Fruit fly (Drosophila melanogaster) whole organism, wandering third instar larva: ENCODE measurements around the gene ncm.
A peak's percentile ranks its signal among the peaks of the same experiment; 100 is the strongest.

Experiments
- Abd-B ChIP-seq: fragments of >200 bp; optimal IDR thresholded peaks from 2 replicates; lab custom pipeline; 2017; ENCODE audit warnings: missing biosample characterization, missing genetic modification characterization
- CG9705 ChIP-seq: fragments of 200-800 bp; sonication (Bioruptor generic); optimal IDR thresholded peaks from 2 replicates; lab custom pipeline; 2018; ENCODE audit warnings: missing biosample characterization, mild to moderate bottlenecking, missing genetic modification characterization
- CrebA ChIP-seq: fragments of 200-800 bp; sonication (Bioruptor generic); optimal IDR thresholded peaks from 2 replicates; lab custom pipeline; 2016; ENCODE audit warnings: missing biosample characterization, mild to moderate bottlenecking, missing genetic modification characterization, borderline replicate concordance
- Dif ChIP-seq: fragments of 200-275, 200-300 bp; sonication (Bioruptor generic); optimal IDR thresholded peaks from 2 replicates; lab custom pipeline; 2018; ENCODE audit warnings: missing biosample characterization, missing genetic modification characterization; ENCODE audit not compliant: partially characterized antibody
- GATAd ChIP-seq: sonication (Bioruptor generic); optimal IDR thresholded peaks from 2 replicates; lab custom pipeline; 2016; ENCODE audit warnings: missing biosample characterization, missing genetic modification characterization
- HLH106 ChIP-seq: fragments of 200-800 bp; optimal IDR thresholded peaks from 3 replicates; lab custom pipeline; 2019; ENCODE audit warnings: missing biosample characterization, mild to moderate bottlenecking, missing genetic modification characterization, moderate library complexity
- Hr78 ChIP-seq: fragments of >200 bp; optimal IDR thresholded peaks from 2 replicates; lab custom pipeline; 2017; ENCODE audit warnings: missing biosample characterization, missing genetic modification characterization
- Hr83 ChIP-seq: fragments of 200-300 bp; sonication (Bioruptor generic); optimal IDR thresholded peaks from 2 replicates; lab custom pipeline; 2016; ENCODE audit warnings: missing biosample characterization, mild to moderate bottlenecking, missing genetic modification characterization, moderate library complexity; ENCODE audit not compliant: poor library complexity, severe bottlenecking
- Jra ChIP-seq: sonication (Bioruptor generic); optimal IDR thresholded peaks from 2 replicates; lab custom pipeline; 2016; ENCODE audit warnings: missing biosample characterization, missing genetic modification characterization
- Mio ChIP-seq: sonication (Bioruptor generic); optimal IDR thresholded peaks from 2 replicates; lab custom pipeline; 2016; ENCODE audit warnings: missing biosample characterization, missing genetic modification characterization
- Myc ChIP-seq: fragments of >200 bp; optimal IDR thresholded peaks from 2 replicates; lab custom pipeline; 2017
- N ChIP-seq: fragments of >200 bp; optimal IDR thresholded peaks from 2 replicates; lab custom pipeline; 2018; ENCODE audit warnings: missing biosample characterization, missing external identifiers, missing genetic modification characterization
- OdsH ChIP-seq: fragments of 200-800 bp; sonication (Bioruptor generic); optimal IDR thresholded peaks from 2 replicates; lab custom pipeline; 2016; ENCODE audit warnings: missing biosample characterization, mild to moderate bottlenecking, missing genetic modification characterization
- Rel ChIP-seq, 2 experiments: fragments of 200-800 bp; sonication (Bioruptor generic) in 1 of 2; optimal IDR thresholded peaks; 2 replicates in 1 of 2; 3 replicates in 1 of 2; lab custom pipeline; 2016 to 2019; ENCODE audit warnings: mild to moderate bottlenecking in 2 of 2, missing biosample characterization in 2 of 2, missing genetic modification characterization in 2 of 2, moderate library complexity in 1 of 2
- Sp1 ChIP-seq: fragments of 200-800 bp; sonication (Bioruptor generic); optimal IDR thresholded peaks from 3 replicates; lab custom pipeline; 2019; ENCODE audit warnings: missing biosample characterization, mild to moderate bottlenecking, missing genetic modification characterization, moderate library complexity
- Vsx2 ChIP-seq: fragments of 200-300, 225-300 bp; sonication (Bioruptor generic); optimal IDR thresholded peaks from 2 replicates; lab custom pipeline; 2018; ENCODE audit warnings: missing biosample characterization, missing genetic modification characterization; ENCODE audit not compliant: partially characterized antibody
- br ChIP-seq: fragments of 200-800 bp; sonication (Bioruptor generic); optimal IDR thresholded peaks from 2 replicates; lab custom pipeline; 2016; ENCODE audit warnings: missing biosample characterization, missing genetic modification characterization
- brk ChIP-seq: fragments of 200-800 bp; sonication (Bioruptor generic); optimal IDR thresholded peaks from 2 replicates; lab custom pipeline; 2016; ENCODE audit warnings: missing biosample characterization, mild to moderate bottlenecking, missing genetic modification characterization
- dl ChIP-seq, 2 experiments: fragments of 175-275, 200-275 bp in 1 of 2; fragments of 200-275 bp in 1 of 2; sonication (Bioruptor generic); optimal IDR thresholded peaks; lab custom pipeline; 2018; ENCODE audit warnings: mild to moderate bottlenecking in 2 of 2, missing biosample characterization in 2 of 2, missing genetic modification characterization in 2 of 2, moderate library complexity in 2 of 2; ENCODE audit not compliant: partially characterized antibody in 2 of 2, insufficient read depth in 1 of 2
- dmrt93B ChIP-seq: fragments of 200-800 bp; sonication (Bioruptor generic); optimal IDR thresholded peaks from 2 replicates; lab custom pipeline; 2018; ENCODE audit warnings: missing biosample characterization, mild to moderate bottlenecking, missing genetic modification characterization
- dsf ChIP-seq: sonication (Bioruptor generic); optimal IDR thresholded peaks from 2 replicates; lab custom pipeline; 2016; ENCODE audit warnings: missing biosample characterization, missing genetic modification characterization, borderline replicate concordance
- ey ChIP-seq: fragments of 200-800 bp; sonication (Bioruptor generic); optimal IDR thresholded peaks from 2 replicates; lab custom pipeline; 2016; ENCODE audit warnings: missing biosample characterization, missing genetic modification characterization
- foxo ChIP-seq, 2 experiments: fragments of 200-800 bp; sonication (Bioruptor generic); optimal IDR thresholded peaks; 2 replicates in 1 of 2; 3 replicates in 1 of 2; lab custom pipeline; 2016 to 2017; ENCODE audit warnings: missing biosample characterization in 2 of 2, missing genetic modification characterization in 2 of 2
- fru ChIP-seq: fragments of 200-800 bp; sonication (Bioruptor generic); optimal IDR thresholded peaks from 3 replicates; lab custom pipeline; 2016; ENCODE audit warnings: missing biosample characterization, mild to moderate bottlenecking, missing genetic modification characterization
- h ChIP-seq: fragments of 200-800 bp; sonication (Bioruptor generic); optimal IDR thresholded peaks from 3 replicates; lab custom pipeline; 2016; ENCODE audit warnings: missing biosample characterization, mild to moderate bottlenecking, missing genetic modification characterization
- jim ChIP-seq: fragments of 175-275, 200-325 bp; sonication (Bioruptor generic); optimal IDR thresholded peaks from 2 replicates; lab custom pipeline; 2016; ENCODE audit warnings: missing biosample characterization, mild to moderate bottlenecking, missing genetic modification characterization
- psq ChIP-seq: fragments of 200-800 bp; sonication (Bioruptor generic); optimal IDR thresholded peaks from 3 replicates; lab custom pipeline; 2017; ENCODE audit warnings: missing biosample characterization, mild to moderate bottlenecking, missing genetic modification characterization, moderate library complexity
- rgr ChIP-seq: fragments of 200-800 bp; sonication (Bioruptor generic); optimal IDR thresholded peaks from 3 replicates; lab custom pipeline; 2016; ENCODE audit warnings: missing biosample characterization, mild to moderate bottlenecking, missing genetic modification characterization
- sage ChIP-seq: fragments of 200-800 bp; sonication (Bioruptor generic); optimal IDR thresholded peaks from 2 replicates; lab custom pipeline; 2016; ENCODE audit warnings: missing biosample characterization, mild to moderate bottlenecking, missing genetic modification characterization
- tai ChIP-seq: sonication (Bioruptor generic); optimal IDR thresholded peaks from 2 replicates; lab custom pipeline; 2016; ENCODE audit warnings: missing biosample characterization, missing genetic modification characterization
- usp ChIP-seq: fragments of >200 bp; optimal IDR thresholded peaks from 2 replicates; lab custom pipeline; 2017; ENCODE audit warnings: missing biosample characterization, missing genetic modification characterization
- woc ChIP-seq: sonication (Bioruptor generic); optimal IDR thresholded peaks from 2 replicates; lab custom pipeline; 2016; ENCODE audit warnings: missing biosample characterization, mild to moderate bottlenecking, missing genetic modification characterization

The ncm gene

DNA sequence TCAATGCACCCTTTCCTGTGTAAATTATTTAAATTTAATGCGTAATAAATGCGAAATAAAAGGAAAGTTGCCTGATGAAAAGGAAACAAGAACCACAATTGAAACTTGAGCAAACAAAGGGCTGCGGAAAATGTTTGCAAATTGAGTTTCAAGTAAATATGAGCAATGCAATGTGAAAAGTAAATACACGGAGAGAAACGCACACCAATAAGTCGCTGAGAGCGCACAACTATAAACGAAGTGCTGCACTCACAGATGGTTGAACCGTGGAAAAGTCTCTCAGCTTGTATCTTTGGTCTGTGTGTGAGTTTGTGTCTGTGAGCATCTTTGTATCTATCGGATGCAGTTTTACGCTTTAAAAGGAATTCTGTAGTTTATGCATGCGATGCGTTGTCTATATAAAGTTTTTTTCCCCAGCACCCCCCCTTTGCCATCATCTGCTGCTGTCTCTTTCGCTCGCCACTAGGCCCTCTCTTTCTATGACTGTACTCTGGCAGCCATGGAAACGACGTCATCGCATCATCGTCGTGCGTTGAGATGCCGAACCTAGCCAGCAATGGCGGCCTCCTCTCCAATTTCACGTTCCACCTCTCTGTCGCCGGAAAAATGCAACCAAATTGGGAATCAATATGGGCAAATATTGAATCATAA lies 11.1 kb upstream of the ncm start:
- TF ChIP-seq Jra (GFP tag; lab: Kevin White, UChicago) (no peak), dmrt93B (no peak), Mio (GFP tag; lab: Kevin White, UChicago) (no peak), jim (GFP tag; lab: Kevin White, UChicago) (no peak), foxo (GFP tag; optimal IDR thresholded peaks at IDR 0.05; lab: Kevin White, UChicago) (no peak), Abd-B (GFP tag; lab: Kevin White, UChicago) (no peak), sage (no peak), Myc (no peak), brk (GFP tag; lab: Kevin White, UChicago) (no peak), dsf (GFP tag; lab: Kevin White, UChicago) (no peak), dl (GFP tag; optimal IDR thresholded peaks at IDR 0.05; lab: Kevin White, UChicago; ENCODE audit: insufficient read depth in 1 of 2, partially characterized antibody in 2 of 2) (no peak), psq (GFP tag; lab: Kevin White, UChicago) (no peak), N (GFP tag; lab: Kevin White, UChicago) (no peak), fru (GFP tag; lab: Kevin White, UChicago) (no peak)
- TF ChIP-seq, all 38 proteins: peak for 0

DNA sequence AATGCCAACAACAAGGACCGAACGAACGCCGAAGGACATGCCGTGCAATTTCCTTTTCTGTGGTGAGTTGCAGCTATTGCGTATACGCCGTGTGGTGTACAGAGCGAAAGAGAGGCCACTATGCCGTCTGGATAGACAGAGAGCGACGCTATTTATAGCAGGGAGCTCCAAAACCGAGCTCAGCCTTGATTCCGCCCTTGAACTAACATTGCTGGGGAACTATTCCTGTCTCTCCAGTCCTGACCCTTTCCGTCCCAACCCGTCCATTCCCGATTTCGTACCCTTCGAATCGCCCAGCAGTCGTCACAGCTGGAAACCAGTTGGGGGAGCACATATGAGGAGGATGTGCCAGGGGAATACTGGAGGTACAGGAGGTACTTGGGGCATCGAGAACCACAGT lies 9.8 kb upstream of the ncm start:
- no peak for TF ChIP-seq HLH106 (tag; lab: Kevin White, UChicago)
- TF ChIP-seq dmrt93B, result no peak
- TF ChIP-seq Abd-B (GFP tag; lab: Kevin White, UChicago), result no peak
- no peak for TF ChIP-seq dsf (GFP tag; lab: Kevin White, UChicago)
- TF ChIP-seq Rel (GFP tag; optimal IDR thresholded peaks at IDR 0.05; lab: Kevin White, UChicago), result no peak
- TF ChIP-seq Rel (tag; optimal IDR thresholded peaks at IDR 0.05; lab: Kevin White, UChicago), result no peak
- no peak for TF ChIP-seq Sp1

DNA sequence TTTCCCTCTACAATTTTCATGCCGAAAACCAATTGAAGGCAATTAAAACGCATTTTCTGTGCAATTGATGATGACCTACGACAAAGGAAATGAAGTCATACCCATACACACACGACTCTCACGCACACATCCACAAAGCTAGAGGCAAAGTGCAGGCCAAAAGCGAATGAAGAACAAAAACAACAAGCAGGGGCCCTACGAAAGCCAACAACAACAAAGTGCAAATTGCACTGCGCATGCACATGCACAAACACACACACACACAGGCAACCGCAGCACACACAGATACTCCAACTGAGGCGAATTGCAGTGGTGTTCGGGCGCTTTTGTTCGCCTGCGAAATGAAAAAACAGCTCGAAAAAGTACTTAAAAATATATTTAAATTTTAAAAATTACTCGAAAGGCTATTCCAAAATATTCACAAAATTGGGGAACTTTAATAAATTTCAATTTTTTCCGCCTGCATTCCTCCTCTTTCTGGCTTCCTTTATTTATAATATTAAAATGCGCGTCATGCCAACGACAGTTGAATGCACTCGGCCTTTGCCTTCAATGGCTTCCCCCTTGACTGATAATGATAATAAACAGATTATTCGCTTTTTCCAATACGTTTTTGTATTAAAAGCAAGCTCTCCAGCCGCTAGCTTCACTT lies 8.3 kb upstream of the ncm start:
- TF ChIP-seq Sp1 (no peak), Rel (GFP tag; optimal IDR thresholded peaks at IDR 0.05; lab: Kevin White, UChicago) (no peak), Rel (tag; optimal IDR thresholded peaks at IDR 0.05; lab: Kevin White, UChicago) (peak; percentile 53), OdsH (GFP tag; lab: Kevin White, UChicago) (no peak), jim (GFP tag; lab: Kevin White, UChicago) (peak; percentile 24), psq (GFP tag; lab: Kevin White, UChicago) (peak; percentile 3), Dif (GFP tag; lab: Kevin White, UChicago) (no peak)

DNA sequence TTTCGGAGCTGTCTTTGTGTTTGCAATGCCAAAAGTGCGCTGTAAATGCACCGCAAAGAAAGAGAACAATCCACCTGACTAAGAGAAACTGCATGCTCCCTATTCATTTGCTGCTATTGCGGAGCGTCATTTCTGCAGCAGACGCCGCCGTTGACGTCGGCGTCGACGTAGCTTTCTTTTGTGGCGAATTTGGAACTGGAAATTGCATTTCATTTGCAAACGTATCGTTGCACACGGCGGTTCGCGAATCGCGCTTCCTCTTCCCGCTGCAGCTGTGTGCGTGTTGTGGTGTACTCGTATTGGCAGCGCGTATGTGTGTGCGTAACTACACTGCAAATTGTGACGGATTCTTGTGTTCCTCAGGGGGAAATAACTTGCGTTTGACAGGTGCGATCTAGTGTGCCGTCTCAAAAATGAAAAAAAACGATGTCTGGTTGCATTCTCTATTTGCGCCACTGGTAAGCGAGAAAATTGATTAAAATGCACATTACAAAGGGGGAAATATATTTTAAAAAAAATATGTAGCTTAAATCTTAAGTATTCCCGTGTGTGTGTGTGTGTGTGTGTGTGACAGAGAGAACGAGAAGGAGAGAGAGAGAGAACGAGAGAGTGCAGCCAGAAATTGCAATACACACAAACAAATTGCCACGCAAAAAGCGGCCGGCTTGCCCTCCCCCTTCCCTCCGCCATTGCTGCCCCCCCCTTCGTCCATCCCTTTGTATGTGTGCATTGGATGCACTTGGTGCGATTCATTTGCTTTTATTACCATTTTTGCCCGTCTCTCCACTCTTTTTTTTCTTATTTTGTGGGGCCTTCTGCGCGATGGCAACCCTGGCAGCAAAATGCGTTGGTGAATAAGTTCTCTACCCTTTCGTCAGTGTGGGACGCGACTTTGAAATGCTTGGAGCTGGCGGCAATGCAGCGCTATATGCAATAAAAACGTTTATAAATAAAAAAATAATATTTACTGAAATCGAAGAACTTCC lies 7.0 kb upstream of the ncm start:
- peak; percentile 10 for TF ChIP-seq ey (GFP tag; lab: Kevin White, UChicago)
- TF ChIP-seq sage, result no peak
- no peak for TF ChIP-seq usp (GFP tag; lab: Kevin White, UChicago)
- TF ChIP-seq woc (GFP tag; lab: Kevin White, UChicago), result no peak
- TF ChIP-seq OdsH (GFP tag; lab: Kevin White, UChicago), result peak; percentile 32
- TF ChIP-seq Dif (GFP tag; lab: Kevin White, UChicago), result peak; percentile 31
- no peak for TF ChIP-seq dmrt93B
- TF ChIP-seq N (GFP tag; lab: Kevin White, UChicago), result peak; percentile 53
- TF ChIP-seq h (GFP tag; lab: Kevin White, UChicago), result no peak
- TF ChIP-seq psq (GFP tag; lab: Kevin White, UChicago), result peak; percentile 78
- peak; percentile 22 for TF ChIP-seq Rel (GFP tag; optimal IDR thresholded peaks at IDR 0.05; lab: Kevin White, UChicago)
- TF ChIP-seq Rel (tag; optimal IDR thresholded peaks at IDR 0.05; lab: Kevin White, UChicago), result peak; percentile 59
- TF ChIP-seq jim (GFP tag; lab: Kevin White, UChicago), result peak; percentile 10
- TF ChIP-seq Vsx2 (GFP tag; lab: Kevin White, UChicago), result peak; percentile 36
- no peak for TF ChIP-seq Mio (GFP tag; lab: Kevin White, UChicago)
- no peak for TF ChIP-seq Abd-B (GFP tag; lab: Kevin White, UChicago)
- TF ChIP-seq Hr83 (GFP tag; lab: Kevin White, UChicago), result no peak
- TF ChIP-seq CrebA (GFP tag; lab: Kevin White, UChicago), result no peak
- TF ChIP-seq dsf (GFP tag; lab: Kevin White, UChicago), result no peak
- TF ChIP-seq foxo (GFP tag; optimal IDR thresholded peaks at IDR 0.05; lab: Kevin White, UChicago), result peak in 1 of 2 experiments; percentile 33
- TF ChIP-seq HLH106 (tag; lab: Kevin White, UChicago), result peak; percentile 35
- no peak for TF ChIP-seq fru (GFP tag; lab: Kevin White, UChicago)
- TF ChIP-seq Hr78 (GFP tag; lab: Kevin White, UChicago), result no peak
- no peak for TF ChIP-seq br (GFP tag; lab: Kevin White, UChicago)
- TF ChIP-seq tai (GFP tag; lab: Kevin White, UChicago), result no peak
- no peak for TF ChIP-seq GATAd (GFP tag; lab: Kevin White, UChicago)
- TF ChIP-seq dl (GFP tag; optimal IDR thresholded peaks at IDR 0.05; lab: Kevin White, UChicago; ENCODE audit: insufficient read depth in 1 of 2, partially characterized antibody in 2 of 2), result no peak
- TF ChIP-seq Sp1, result peak; percentile 77
- no peak for TF ChIP-seq brk (GFP tag; lab: Kevin White, UChicago)
- no peak for TF ChIP-seq Myc
- peak; percentile 35 for TF ChIP-seq rgr (GFP tag; lab: Kevin White, UChicago)
- no peak for TF ChIP-seq Jra (GFP tag; lab: Kevin White, UChicago)
- peak; percentile 22 for TF ChIP-seq CG9705
